Fruit fly (Drosophila melanogaster) whole organism, embryonic: ENCODE data around the gene Cby.
A peak's percentile ranks its signal among the peaks of the same experiment; 100 is the strongest.

ENCODE experiments used
- Bgb ChIP-seq: fragments of 200-800 bp; sonication (Bioruptor generic); IDR thresholded peaks from 2 replicates; pipeline ENCODE4 v1.3.6; 2022; ENCODE audit warnings: missing biosample characterization, missing genetic modification characterization; ENCODE audit not compliant: partially characterized antibody
- Blimp-1 ChIP-seq: fragments of 200-800 bp; sonication (Bioruptor generic); optimal IDR thresholded peaks from 3 replicates; lab custom pipeline; 2018; ENCODE audit warnings: missing biosample characterization, missing genetic modification characterization, mild to moderate bottlenecking, moderate library complexity, missing genetic modification reagents
- CG10462 ChIP-seq: fragments of 200-800 bp; sonication (Bioruptor generic); optimal IDR thresholded peaks from 2 replicates; lab custom pipeline; 2016; ENCODE audit warnings: missing biosample characterization, missing genetic modification characterization
- CG11504 ChIP-seq: fragments of 200-800 bp; sonication (Bioruptor generic); optimal IDR thresholded peaks from 3 replicates; lab custom pipeline; 2019; ENCODE audit warnings: missing biosample characterization, mild to moderate bottlenecking, missing genetic modification characterization, moderate library complexity
- CG1233 ChIP-seq: fragments of 200-800 bp; sonication (Bioruptor generic); optimal IDR thresholded peaks from 4 replicates; lab custom pipeline; 2018; ENCODE audit warnings: missing biosample characterization, mild to moderate bottlenecking, missing genetic modification characterization
- CG12391 ChIP-seq: fragments of 200-800 bp; sonication (Bioruptor generic); optimal IDR thresholded peaks from 3 replicates; lab custom pipeline; 2018; ENCODE audit warnings: missing biosample characterization, mild to moderate bottlenecking, missing genetic modification characterization, moderate library complexity
- CG15269 ChIP-seq: fragments of 200-800 bp; sonication (Bioruptor generic); optimal IDR thresholded peaks from 2 replicates; lab custom pipeline; 2018; ENCODE audit warnings: missing biosample characterization, mild to moderate bottlenecking, missing genetic modification characterization, moderate library complexity
- CG1529 ChIP-seq: fragments of 200-800 bp; sonication (Bioruptor generic); optimal IDR thresholded peaks from 3 replicates; lab custom pipeline; 2018; ENCODE audit warnings: missing biosample characterization, missing genetic modification characterization
- CG18262 ChIP-seq: fragments of 200-800 bp; optimal IDR thresholded peaks from 3 replicates; lab custom pipeline; 2019; ENCODE audit warnings: missing biosample characterization, mild to moderate bottlenecking, missing genetic modification characterization, moderate library complexity
- CG2202 ChIP-seq: fragments of 200-800 bp; sonication (Bioruptor generic); optimal IDR thresholded peaks from 2 replicates; lab custom pipeline; 2018; ENCODE audit warnings: missing biosample characterization, mild to moderate bottlenecking, missing genetic modification characterization
- CG2875 ChIP-seq: fragments of 200-800 bp; sonication (Bioruptor generic); optimal IDR thresholded peaks from 2 replicates; lab custom pipeline; 2017; ENCODE audit warnings: missing biosample characterization, mild to moderate bottlenecking, missing genetic modification characterization, missing genetic modification reagents
- CG2889 ChIP-seq: fragments of 200-800 bp; sonication (Bioruptor generic); IDR thresholded peaks from 3 replicates; pipeline ENCODE4 v1.3.6; 2022; ENCODE audit warnings: missing biosample characterization, missing genetic modification characterization
- CG30403 ChIP-seq: fragments of 200-800 bp; sonication (Bioruptor generic); optimal IDR thresholded peaks from 3 replicates; lab custom pipeline; 2016; ENCODE audit warnings: missing biosample characterization, missing genetic modification characterization
- CG7357 ChIP-seq: fragments of 200-800 bp; sonication (Bioruptor generic); IDR thresholded peaks from 3 replicates; pipeline ENCODE4 v1.3.6; 2022; ENCODE audit warnings: missing biosample characterization, missing genetic modification characterization
- CG7556 ChIP-seq: fragments of 200-800 bp; sonication (Bioruptor generic); optimal IDR thresholded peaks from 2 replicates; lab custom pipeline; 2017; ENCODE audit warnings: missing biosample characterization, mild to moderate bottlenecking, missing genetic modification characterization
- CG7839 ChIP-seq: fragments of 200-800 bp; sonication (Bioruptor generic); optimal IDR thresholded peaks from 3 replicates; lab custom pipeline; 2018; ENCODE audit warnings: missing biosample characterization, mild to moderate bottlenecking, missing genetic modification characterization, moderate library complexity
- CG8388 ChIP-seq: fragments of 200-800 bp; sonication (Bioruptor generic); optimal IDR thresholded peaks from 2 replicates; lab custom pipeline; 2019; ENCODE audit warnings: missing biosample characterization, mild to moderate bottlenecking, missing genetic modification characterization, moderate library complexity
- CG8924 ChIP-seq: fragments of 200-800 bp; optimal IDR thresholded peaks from 3 replicates; lab custom pipeline; 2019; ENCODE audit warnings: missing biosample characterization, mild to moderate bottlenecking, missing genetic modification characterization, moderate library complexity
- Chrac-16 ChIP-seq: fragments of 200-800 bp; sonication (Bioruptor generic); optimal IDR thresholded peaks from 3 replicates; lab custom pipeline; 2016; ENCODE audit warnings: missing biosample characterization, missing genetic modification characterization
- CoRest ChIP-seq: fragments of 200-800 bp; sonication (Bioruptor generic); optimal IDR thresholded peaks from 3 replicates; lab custom pipeline; 2018; ENCODE audit warnings: missing biosample characterization, mild to moderate bottlenecking, missing genetic modification characterization, moderate library complexity
- Dek ChIP-seq: fragments of 200-800 bp; sonication (Bioruptor generic); optimal IDR thresholded peaks from 3 replicates; lab custom pipeline; 2019; ENCODE audit warnings: missing biosample characterization, mild to moderate bottlenecking, missing genetic modification characterization, moderate library complexity
- Drgx ChIP-seq: fragments of 200-800 bp; sonication (Bioruptor generic); IDR thresholded peaks from 2 replicates; pipeline ENCODE4 v1.3.6; 2022; ENCODE audit warnings: missing biosample characterization, missing genetic modification characterization
- Fer3 ChIP-seq: fragments of 200-800 bp; sonication (Bioruptor generic); optimal IDR thresholded peaks from 2 replicates; lab custom pipeline; 2018; ENCODE audit warnings: missing biosample characterization, mild to moderate bottlenecking, missing genetic modification characterization, moderate library complexity
- H15 ChIP-seq: fragments of 200-800 bp; sonication (Bioruptor generic); IDR thresholded peaks from 3 replicates; pipeline ENCODE4 v1.3.6; 2022; ENCODE audit warnings: missing biosample characterization, missing genetic modification characterization
- Hr51 ChIP-seq, 2 experiments: fragments of 200-800 bp; sonication (Bioruptor generic); optimal IDR thresholded peaks; 2 replicates in 1 of 2; 3 replicates in 1 of 2; lab custom pipeline; 2016 to 2018; ENCODE audit warnings: missing biosample characterization in 2 of 2, missing genetic modification characterization in 2 of 2, mild to moderate bottlenecking in 1 of 2, moderate library complexity in 1 of 2
- Nf-YB ChIP-seq: fragments of 200-800 bp; sonication (Bioruptor generic); optimal IDR thresholded peaks from 3 replicates; lab custom pipeline; 2019; ENCODE audit warnings: missing biosample characterization, mild to moderate bottlenecking, missing genetic modification characterization, moderate library complexity
- Poxn ChIP-seq: fragments of 200-800 bp; sonication (Bioruptor generic); IDR thresholded peaks from 2 replicates; pipeline ENCODE4 v1.3.6; 2022; ENCODE audit warnings: missing biosample characterization, missing genetic modification characterization
- Usf ChIP-seq: fragments of 200-800 bp; sonication (Bioruptor generic); optimal IDR thresholded peaks from 2 replicates; lab custom pipeline; 2017; ENCODE audit warnings: missing genotype, missing biosample characterization, missing genetic modification characterization
- Xrp1 ChIP-seq: fragments of 200-800 bp; sonication (Bioruptor generic); IDR thresholded peaks from 2 replicates; pipeline ENCODE4 v1.3.6; 2022; ENCODE audit warnings: missing biosample characterization, missing genetic modification characterization
- bsh ChIP-seq, 2 experiments: fragments of 200-800 bp; sonication (Bioruptor generic); optimal IDR thresholded peaks; 2 replicates each; lab custom pipeline; 2017 to 2018; ENCODE audit warnings: mild to moderate bottlenecking in 2 of 2, missing biosample characterization in 2 of 2, missing genetic modification characterization in 2 of 2, moderate library complexity in 1 of 2
- cg ChIP-seq: fragments of 200-800 bp; sonication (Bioruptor generic); optimal IDR thresholded peaks from 3 replicates; lab custom pipeline; 2019; ENCODE audit warnings: missing biosample characterization, mild to moderate bottlenecking, missing genetic modification characterization, moderate library complexity
- crol ChIP-seq: fragments of 200-800 bp; sonication (Bioruptor generic); IDR thresholded peaks from 2 replicates; pipeline ENCODE4 v1.3.6; 2022; ENCODE audit warnings: missing biosample characterization, missing genetic modification characterization
- gcm2 ChIP-seq: fragments of 200-800 bp; sonication (Bioruptor generic); optimal IDR thresholded peaks from 2 replicates; lab custom pipeline; 2016; ENCODE audit warnings: missing biosample characterization, missing genetic modification characterization
- gro ChIP-seq: fragments of 200-800 bp; sonication (Bioruptor generic); optimal IDR thresholded peaks from 2 replicates; lab custom pipeline; 2016; ENCODE audit warnings: missing biosample characterization, missing genetic modification characterization
- hkb ChIP-seq, 2 experiments: fragments of 200-800 bp in 1 of 2; fragments of >200 bp in 1 of 2; sonication (Bioruptor generic) in 1 of 2; IDR thresholded peaks in 1 of 2; optimal IDR thresholded peaks in 1 of 2; 2 replicates each; pipeline versions ENCODE4 v1.3.6 to Lab custom; 2017 to 2022; ENCODE audit warnings: missing biosample characterization in 1 of 2, missing genetic modification characterization in 1 of 2
- lab ChIP-seq: fragments of 200-800 bp; sonication (Bioruptor generic); optimal IDR thresholded peaks from 3 replicates; lab custom pipeline; 2017; ENCODE audit warnings: missing biosample characterization, missing genetic modification characterization, mild to moderate bottlenecking, moderate library complexity, missing genetic modification reagents
- lola ChIP-seq, 3 experiments: fragments of >200 bp in 2 of 3; fragments of 200-800 bp in 1 of 3; sonication (Bioruptor generic) in 1 of 3; optimal IDR thresholded peaks; 2 replicates each; lab custom pipeline; 2017 to 2019; ENCODE audit warnings: missing biosample characterization in 3 of 3, missing genetic modification characterization in 3 of 3, mild to moderate bottlenecking in 1 of 3, moderate library complexity in 1 of 3
- nerfin-1 ChIP-seq: fragments of 200-800 bp; sonication (Bioruptor generic); optimal IDR thresholded peaks from 3 replicates; lab custom pipeline; 2019; ENCODE audit warnings: missing biosample characterization, mild to moderate bottlenecking, missing genetic modification characterization, moderate library complexity
- onecut ChIP-seq: fragments of 200-800 bp; sonication (Bioruptor generic); IDR thresholded peaks from 2 replicates; pipeline ENCODE4 v1.3.6; 2022; ENCODE audit warnings: missing biosample characterization, missing genetic modification characterization
- phol ChIP-seq: fragments of 200-800 bp; sonication (Bioruptor generic); optimal IDR thresholded peaks from 3 replicates; lab custom pipeline; 2018; ENCODE audit warnings: missing biosample characterization, mild to moderate bottlenecking, missing genetic modification characterization, moderate library complexity
- row ChIP-seq: fragments of 200-800 bp; sonication (Bioruptor generic); IDR thresholded peaks from 3 replicates; pipeline ENCODE4 v1.3.6; 2022; ENCODE audit warnings: missing biosample characterization, missing genetic modification characterization
- sisA ChIP-seq: fragments of 200-800 bp; sonication (Bioruptor generic); IDR thresholded peaks from 2 replicates; pipeline ENCODE4 v1.3.6; 2022; ENCODE audit warnings: missing biosample characterization, missing genetic modification characterization
- sr ChIP-seq: fragments of 200-800 bp; sonication (Bioruptor generic); IDR thresholded peaks from 3 replicates; pipeline ENCODE4 v1.3.6; 2022; ENCODE audit warnings: missing biosample characterization, missing genetic modification characterization
- ttk ChIP-seq: fragments of 200-800 bp; sonication (Bioruptor generic); IDR thresholded peaks from 2 replicates; pipeline ENCODE4 v2.1.2; 2022; ENCODE audit warnings: missing biosample characterization, missing genetic modification characterization
- twi ChIP-seq: fragments of 200-800 bp; optimal IDR thresholded peaks from 2 replicates; lab custom pipeline; 2019; ENCODE audit warnings: missing biosample characterization, mild to moderate bottlenecking, missing genetic modification characterization, moderate library complexity
- vvl ChIP-seq: fragments of 200-800 bp; sonication (Bioruptor generic); IDR thresholded peaks from 2 replicates; pipeline ENCODE4 v1.3.6; 2022; ENCODE audit warnings: missing biosample characterization, missing genetic modification characterization
- zfh1 ChIP-seq: fragments of 200-800 bp; sonication (Bioruptor generic); IDR thresholded peaks from 3 replicates; pipeline ENCODE4 v1.3.6; 2022; ENCODE audit warnings: missing biosample characterization, missing genetic modification characterization

The Cby gene

DNA sequence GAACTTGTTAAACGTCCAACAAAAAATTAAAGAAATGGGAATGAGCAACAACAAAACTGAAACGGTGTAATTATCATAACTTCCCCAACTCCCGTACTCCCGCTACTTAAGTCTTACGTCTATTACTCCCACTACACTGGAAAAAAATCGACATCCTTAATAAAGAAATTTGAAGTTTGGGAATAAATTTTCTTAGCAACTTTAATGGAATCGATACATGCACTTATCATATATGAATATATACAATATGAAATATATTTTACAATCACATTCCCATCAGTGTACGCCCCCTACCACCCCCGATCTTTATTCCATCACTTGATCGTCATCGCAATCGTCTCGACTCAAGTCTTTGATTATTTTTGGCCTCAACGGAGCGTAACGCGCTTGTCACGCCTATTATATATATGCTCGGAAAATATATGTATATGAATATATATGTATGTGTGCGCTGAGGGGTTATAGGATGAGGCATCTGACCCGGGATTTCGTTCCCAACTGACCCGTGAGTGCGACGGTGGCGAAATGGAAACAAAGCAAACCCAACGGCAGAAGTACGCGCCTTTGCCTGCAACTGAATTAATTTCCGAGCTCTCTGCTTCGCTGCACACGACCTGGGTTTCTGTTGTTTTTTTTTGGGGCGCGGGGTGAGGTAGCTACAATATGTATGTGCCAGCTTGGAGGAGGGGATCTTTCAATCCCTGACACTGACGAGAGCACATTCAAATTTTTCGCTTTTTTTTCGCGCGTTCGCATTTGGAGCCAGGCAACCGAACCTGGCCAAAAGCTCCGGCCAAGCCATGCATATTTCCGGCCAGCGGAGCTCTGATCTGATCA, 33.4 kb upstream of the Cby start (continued):
- TF ChIP-seq gro (no peak), Hr51 (GFP tag; optimal IDR thresholded peaks at IDR 0.05; lab: Kevin White, UChicago) (peak in 1 of 2 experiments; percentile 42), Chrac-16 (GFP tag; lab: Kevin White, UChicago) (peak; percentile 33), CG30403 (GFP tag; lab: Kevin White, UChicago) (peak; percentile 5), Dek (tag; lab: Kevin White, UChicago) (no peak), crol (GFP tag; lab: Robert Waterston, UW) (peak; percentile 59), CG15269 (tag; lab: Kevin White, UChicago) (peak; percentile 21), CG7357 (GFP tag; lab: Robert Waterston, UW) (0 out of 3 replicates have a peak, but pooled peaks have one; percentile 8), sr (GFP tag; lab: Robert Waterston, UW) (no peak), Nf-YB (GFP tag; lab: Kevin White, UChicago) (peak; percentile 19), CG7839 (tag; lab: Kevin White, UChicago) (peak; percentile 45), lola (GFP tag; optimal IDR thresholded peaks at IDR 0.05; lab: Kevin White, UChicago) (peak in 1 of 3 experiments; percentile 77), H15 (0 out of 3 replicates have a peak, but pooled peaks have one; percentile 46), CG10462 (GFP tag; lab: Kevin White, UChicago) (no peak), vvl (GFP tag; lab: Robert Waterston, UW) (peak; percentile 72), sisA (GFP tag; lab: Robert Waterston, UW) (peak; percentile 19; the same call in 1 of the 2 replicates), CG1529 (GFP tag; lab: Kevin White, UChicago) (peak; percentile 3), gcm2 (GFP tag; lab: Kevin White, UChicago) (no peak), bsh (GFP tag; optimal IDR thresholded peaks at IDR 0.05; lab: Kevin White, UChicago) (peak in 1 of 2 experiments; percentile 78), row (GFP tag; lab: Robert Waterston, UW) (peak; percentile 52; the same call in 2 of the 3 replicates), Xrp1 (GFP tag; lab: Robert Waterston, UW) (peak; percentile 69), zfh1 (GFP tag; lab: Robert Waterston, UW) (peak; percentile 60; the same call in 2 of the 3 replicates), CG18262 (tag; lab: Kevin White, UChicago) (peak; percentile 75), CG11504 (tag; lab: Kevin White, UChicago) (peak; percentile 26), onecut (0 out of 2 replicates have a peak, but pooled peaks have one; percentile 4), cg (peak; percentile 4), CG8388 (GFP tag; lab: Kevin White, UChicago) (peak; percentile 67), CG8924 (tag; lab: Kevin White, UChicago) (peak; percentile 14), CoRest (peak; percentile 30), CG2875 (GFP tag; lab: Kevin White, UChicago) (peak; percentile 60), CG12391 (tag; lab: Kevin White, UChicago) (peak; percentile 66), Drgx (GFP tag; lab: Robert Waterston, UW) (0 out of 2 replicates have a peak, but pooled peaks have one; percentile 5), ttk (GFP tag; lab: Robert Waterston, UW) (peak; percentile 28; the same call in 1 of the 2 replicates), Blimp-1 (GFP tag; lab: Kevin White, UChicago) (peak; percentile 27), CG7556 (peak; percentile 45), nerfin-1 (peak; percentile 38), CG2202 (tag; lab: Kevin White, UChicago) (peak; percentile 49), twi (tag; lab: Kevin White, UChicago) (peak; percentile 13), phol (tag; lab: Kevin White, UChicago) (peak; percentile 25), hkb (optimal IDR thresholded peaks at IDR 0.05; lab: Kevin White, UChicago) (no peak), hkb (GFP tag; IDR thresholded peaks at IDR 0.05; lab: Robert Waterston, UW) (no peak), CG2889 (GFP tag; lab: Robert Waterston, UW) (no peak), Usf (GFP tag; lab: Kevin White, UChicago) (peak; percentile 14), Bgb (no peak), Fer3 (tag; lab: Kevin White, UChicago) (no peak), CG1233 (no peak), Poxn (GFP tag; lab: Robert Waterston, UW) (no peak), lab (GFP tag; lab: Kevin White, UChicago) (peak; percentile 10)
